Worm (Caenorhabditis elegans): Measurements from ENCODE around the gene ubc-18.
A peak's percentile ranks its signal among the peaks of the same experiment; 100 is the strongest.

ubc-18 gene

ce11 chrIII:7087691-7088323 lies 19.4 kb upstream of the ubc-18 start, which contains the start of gene fubl-2 (continued):
- TF ChIP-seq nhr-237 (tag; optimal IDR thresholded peaks at IDR 0.05), result no peak
- no peak for TF ChIP-seq C34B4.2 (tag; optimal IDR thresholded peaks at IDR 0.05)
- TF ChIP-seq alr-1 (tag; optimal IDR thresholded peaks at IDR 0.05; ENCODE audit: borderline replicate concordance), result no peak
- TF ChIP-seq fkh-4 (tag; optimal IDR thresholded peaks at IDR 0.05; ENCODE audit: borderline replicate concordance), result peak; percentile 54
- TF ChIP-seq pag-3 (tag; optimal IDR thresholded peaks at IDR 0.05; ENCODE audit: borderline replicate concordance, insufficient read depth), result no peak
- peak; percentile 74 for TF ChIP-seq nhr-20 (tag; optimal IDR thresholded peaks at IDR 0.05)
- no peak for TF ChIP-seq mab-9 (GFP tag; IDR thresholded peaks at IDR 0.05)
- no peak for TF ChIP-seq aha-1 (tag; optimal IDR thresholded peaks at IDR 0.05)
- TF ChIP-seq elt-2 (tag; optimal IDR thresholded peaks at IDR 0.05), result no peak
- TF ChIP-seq pqm-1 (tag; optimal IDR thresholded peaks at IDR 0.05), result no peak
- no peak for TF ChIP-seq aly-2 (tag; optimal IDR thresholded peaks at IDR 0.05)
- TF ChIP-seq dpl-1 (GFP tag; optimal IDR thresholded peaks at IDR 0.05), result peak; percentile 53 to 71 (median 54)
- peak; percentile 51 for TF ChIP-seq mep-1 (tag; optimal IDR thresholded peaks at IDR 0.05)
- TF ChIP-seq grh-1 (GFP tag; IDR thresholded peaks at IDR 0.05), result no peak
- peak; percentile 76 to 77 for TF ChIP-seq lsy-2 (tag; optimal IDR thresholded peaks at IDR 0.05)
- TF ChIP-seq unc-86 (tag; optimal IDR thresholded peaks at IDR 0.05), result peak; percentile 43
- TF ChIP-seq nhr-85 (tag), result peak; percentile 87
- TF ChIP-seq vab-15 (tag; optimal IDR thresholded peaks at IDR 0.05), result peak; percentile 51
- TF ChIP-seq xbp-1 (tag; optimal IDR thresholded peaks at IDR 0.05), result peak; percentile 74
- TF ChIP-seq nhr-28 (tag; optimal IDR thresholded peaks at IDR 0.05), result no peak
- no peak for TF ChIP-seq sup-37 (GFP tag; optimal IDR thresholded peaks at IDR 0.05)
- TF ChIP-seq nhr-77 (tag; optimal IDR thresholded peaks at IDR 0.05), result peak; percentile 20
- TF ChIP-seq tbx-2 (tag; optimal IDR thresholded peaks at IDR 0.05), result peak; percentile 67
- TF ChIP-seq irx-1 (tag; optimal IDR thresholded peaks at IDR 0.05), result peak; percentile 51
- TF ChIP-seq unc-98 (GFP tag; IDR thresholded peaks at IDR 0.05), result no peak; the same call in 1 of the 2 replicates
- TF ChIP-seq Y116A8C.19 (tag; optimal IDR thresholded peaks at IDR 0.05; ENCODE audit: borderline replicate concordance), result no peak
- peak; percentile 45 for TF ChIP-seq C04F5.9 (tag; optimal IDR thresholded peaks at IDR 0.05)
- TF ChIP-seq nhr-19 (GFP tag; conservative IDR thresholded peaks at IDR 0.05), result peak; percentile 62
- TF ChIP-seq hlh-4 (tag; optimal IDR thresholded peaks at IDR 0.05), result no peak
- no peak for TF ChIP-seq ets-5 (GFP tag; IDR thresholded peaks at IDR 0.05)
- no peak for TF ChIP-seq tlp-1 (tag; optimal IDR thresholded peaks at IDR 0.05)
- no peak for TF ChIP-seq ceh-8 (GFP tag; optimal IDR thresholded peaks at IDR 0.05)

- TF ChIP-seq nhr-85 (tag), result no peak
- no peak for TF ChIP-seq nhr-71 (tag; optimal IDR thresholded peaks at IDR 0.05)
- TF ChIP-seq unc-30 (tag; optimal IDR thresholded peaks at IDR 0.05), result no peak
- TF ChIP-seq dsc-1 (tag; optimal IDR thresholded peaks at IDR 0.05), result no peak
- no peak for TF ChIP-seq nhr-11 (tag; optimal IDR thresholded peaks at IDR 0.05)
- TF ChIP-seq elt-2 (tag; optimal IDR thresholded peaks at IDR 0.05), result no peak
- TF ChIP-seq lin-35 (GFP tag; optimal IDR thresholded peaks at IDR 0.05), result peak in 1 of 2 experiments; percentile 32
- no peak for TF ChIP-seq dpl-1 (GFP tag; optimal IDR thresholded peaks at IDR 0.05)
- no peak for TF ChIP-seq hlh-4 (tag; optimal IDR thresholded peaks at IDR 0.05)
- no peak for TF ChIP-seq nhr-20 (tag; optimal IDR thresholded peaks at IDR 0.05)
- TF ChIP-seq efl-1 (optimal IDR thresholded peaks at IDR 0.05), result peak in 1 of 2 experiments; percentile 13
- TF ChIP-seq efl-1 (GFP tag; optimal IDR thresholded peaks at IDR 0.05 in 1 of 2), result peak in 1 of 2 experiments; percentile 91
- TF ChIP-seq vab-15 (tag; optimal IDR thresholded peaks at IDR 0.05), result no peak
- no peak for TF ChIP-seq skn-1 (tag; optimal IDR thresholded peaks at IDR 0.05)
- no peak for TF ChIP-seq aha-1 (tag; optimal IDR thresholded peaks at IDR 0.05)
- no peak for TF ChIP-seq fkh-8 (tag; optimal IDR thresholded peaks at IDR 0.05)
- TF ChIP-seq elt-3 (tag; optimal IDR thresholded peaks at IDR 0.05), result no peak
Measured at ce11 chrIII:7087180-7087579, 18.8 kb upstream of the ubc-18 start.
